Fruit fly (Drosophila melanogaster) S2 (cell line): ENCODE data around the gene Akap200.

ENCODE experiments used
- CG8478 ChIP-seq: fragments of >200 bp; optimal IDR thresholded peaks from 2 replicates; lab custom pipeline; 2018
- CTCF ChIP-seq, 2 experiments: fragments of >200 bp; optimal IDR thresholded peaks; 2 replicates each; lab custom pipeline; 2018

Gene Akap200

dm6 chr2L:8478911-8479706, 63.6 kb downstream of the Akap200 start:
- TF ChIP-seq CG8478 (lab: Kevin White, UChicago) (no peak), CTCF (optimal IDR thresholded peaks at IDR 0.05; lab: Kevin White, UChicago) (no peak)

dm6 chr2L:8480825-8481224, 65.3 kb downstream of the Akap200 start:
- no peak for TF ChIP-seq CTCF (optimal IDR thresholded peaks at IDR 0.05; lab: Kevin White, UChicago)
- TF ChIP-seq CG8478 (lab: Kevin White, UChicago) = no peak
